Fruit fly (Drosophila melanogaster) whole organism, embryonic: ENCODE results near the gene fne.

Experiments
- Abd-B ChIP-seq: fragments of 200-800 bp; sonication (Bioruptor generic); optimal IDR thresholded peaks from 2 replicates; lab custom pipeline; 2018; ENCODE audit warnings: missing biosample characterization, mild to moderate bottlenecking, missing genetic modification characterization, moderate library complexity
- Asciz ChIP-seq: fragments of 200-800 bp; sonication (Bioruptor generic); optimal IDR thresholded peaks from 2 replicates; lab custom pipeline; 2017; ENCODE audit warnings: missing biosample characterization, mild to moderate bottlenecking, missing genetic modification characterization, missing genetic modification reagents
- Blimp-1 ChIP-seq: fragments of 200-800 bp; sonication (Bioruptor generic); optimal IDR thresholded peaks from 3 replicates; lab custom pipeline; 2018; ENCODE audit warnings: missing biosample characterization, missing genetic modification characterization, mild to moderate bottlenecking, moderate library complexity, missing genetic modification reagents
- CG10462 ChIP-seq: fragments of 200-800 bp; sonication (Bioruptor generic); optimal IDR thresholded peaks from 2 replicates; lab custom pipeline; 2016; ENCODE audit warnings: missing biosample characterization, missing genetic modification characterization
- CG11093 ChIP-seq: fragments of 200-800 bp; sonication (Bioruptor generic); IDR thresholded peaks from 3 replicates; pipeline ENCODE4 v1.3.6; 2022; ENCODE audit warnings: missing biosample characterization, missing genetic modification characterization
- CG13287 ChIP-seq: fragments of 200-800 bp; sonication (Bioruptor generic); IDR thresholded peaks from 2 replicates; pipeline ENCODE4 v1.3.6; 2022; ENCODE audit warnings: missing biosample characterization, missing genetic modification characterization; ENCODE audit not compliant: partially characterized antibody
- CG13296 ChIP-seq: fragments of 200-800 bp; sonication (Bioruptor generic); optimal IDR thresholded peaks from 3 replicates; lab custom pipeline; 2018; ENCODE audit warnings: missing biosample characterization, mild to moderate bottlenecking, missing genetic modification characterization
- CG13894 ChIP-seq: fragments of 200-800 bp; sonication (Bioruptor generic); optimal IDR thresholded peaks from 3 replicates; lab custom pipeline; 2018; ENCODE audit warnings: missing biosample characterization, mild to moderate bottlenecking, missing genetic modification characterization, moderate library complexity
- CG14441 ChIP-seq: fragments of 200-800 bp; sonication (Bioruptor generic); IDR thresholded peaks from 2 replicates; pipeline ENCODE4 v1.3.6; 2022; ENCODE audit warnings: missing biosample characterization, missing genetic modification characterization
- CG15269 ChIP-seq: fragments of 200-800 bp; sonication (Bioruptor generic); optimal IDR thresholded peaks from 2 replicates; lab custom pipeline; 2018; ENCODE audit warnings: missing biosample characterization, mild to moderate bottlenecking, missing genetic modification characterization, moderate library complexity
- CG15601 ChIP-seq: fragments of 200-800 bp; sonication (Bioruptor generic); optimal IDR thresholded peaks from 3 replicates; lab custom pipeline; 2019; ENCODE audit warnings: missing biosample characterization, mild to moderate bottlenecking, missing genetic modification characterization, moderate library complexity
- CG16813 ChIP-seq: fragments of 200-800 bp; sonication (Bioruptor generic); IDR thresholded peaks from 3 replicates; pipeline ENCODE4 v1.3.6; 2022; ENCODE audit warnings: missing biosample characterization, missing genetic modification characterization; ENCODE audit not compliant: partially characterized antibody
- CG16815 ChIP-seq: fragments of 200-800 bp; sonication (Bioruptor generic); optimal IDR thresholded peaks from 3 replicates; lab custom pipeline; 2017; ENCODE audit warnings: missing biosample characterization, mild to moderate bottlenecking, missing genetic modification characterization
- CG2120 ChIP-seq: fragments of 200-800 bp; sonication (Bioruptor generic); optimal IDR thresholded peaks from 3 replicates; lab custom pipeline; 2016; ENCODE audit warnings: missing biosample characterization, missing genetic modification characterization
- CG31365 ChIP-seq: fragments of 200-800 bp; sonication (Bioruptor generic); optimal IDR thresholded peaks from 2 replicates; lab custom pipeline; 2018; ENCODE audit warnings: missing biosample characterization, mild to moderate bottlenecking, missing genetic modification characterization
- CG32532 ChIP-seq: fragments of 200-800 bp; sonication (Bioruptor generic); IDR thresholded peaks from 2 replicates; pipeline ENCODE4 v1.3.6; 2022; ENCODE audit warnings: missing biosample characterization, missing genetic modification characterization
- CG32767 ChIP-seq: fragments of 200-800 bp; sonication (Bioruptor generic); IDR thresholded peaks from 2 replicates; pipeline ENCODE4 v1.3.6; 2022; ENCODE audit warnings: missing biosample characterization, missing genetic modification characterization
- CG3281 ChIP-seq: fragments of 200-800 bp; sonication (Bioruptor generic); optimal IDR thresholded peaks from 3 replicates; lab custom pipeline; 2017; ENCODE audit warnings: missing biosample characterization, mild to moderate bottlenecking, missing genetic modification characterization
- CG34376 ChIP-seq: fragments of 200-800 bp; sonication (Bioruptor generic); optimal IDR thresholded peaks from 2 replicates; lab custom pipeline; 2018; ENCODE audit warnings: missing biosample characterization, mild to moderate bottlenecking, missing genetic modification characterization
- CG3838 ChIP-seq: fragments of 200-800 bp; sonication (Bioruptor generic); optimal IDR thresholded peaks from 3 replicates; lab custom pipeline; 2016; ENCODE audit warnings: missing biosample characterization, missing genetic modification characterization
- CG5180 ChIP-seq: fragments of 200-800 bp; sonication (Bioruptor generic); optimal IDR thresholded peaks from 3 replicates; lab custom pipeline; 2017; ENCODE audit warnings: missing biosample characterization, missing genetic modification characterization, mild to moderate bottlenecking, moderate library complexity, missing genetic modification reagents
- CG7556 ChIP-seq: fragments of 200-800 bp; sonication (Bioruptor generic); optimal IDR thresholded peaks from 2 replicates; lab custom pipeline; 2017; ENCODE audit warnings: missing biosample characterization, mild to moderate bottlenecking, missing genetic modification characterization
- CG7963 ChIP-seq: fragments of 200-800 bp; sonication (Bioruptor generic); IDR thresholded peaks from 3 replicates; pipeline ENCODE4 v1.3.6; 2022; ENCODE audit warnings: missing biosample characterization, missing genetic modification characterization; ENCODE audit not compliant: partially characterized antibody
- CG8290 ChIP-seq, 3 experiments: fragments of 200-800 bp; sonication (Bioruptor generic); optimal IDR thresholded peaks; 2 replicates each; lab custom pipeline; 2016 to 2019; ENCODE audit warnings: missing biosample characterization in 3 of 3, missing genetic modification characterization in 3 of 3, mild to moderate bottlenecking in 2 of 3, moderate library complexity in 1 of 3
- CG9817 ChIP-seq: fragments of 200-800 bp; sonication (Bioruptor generic); optimal IDR thresholded peaks from 2 replicates; lab custom pipeline; 2018; ENCODE audit warnings: missing biosample characterization, mild to moderate bottlenecking, missing genetic modification characterization, moderate library complexity
- CG9876 ChIP-seq: fragments of 200-800 bp; sonication (Bioruptor generic); optimal IDR thresholded peaks from 2 replicates; lab custom pipeline; 2016; ENCODE audit warnings: missing biosample characterization, missing genetic modification characterization
- Camta ChIP-seq: fragments of 200-800 bp; sonication (Bioruptor generic); optimal IDR thresholded peaks from 2 replicates; lab custom pipeline; 2016; ENCODE audit warnings: missing biosample characterization, missing genetic modification characterization
- CoRest ChIP-seq: fragments of 200-800 bp; sonication (Bioruptor generic); optimal IDR thresholded peaks from 3 replicates; lab custom pipeline; 2018; ENCODE audit warnings: missing biosample characterization, mild to moderate bottlenecking, missing genetic modification characterization, moderate library complexity
- D ChIP-seq, 2 experiments: fragments of 200-800 bp in 1 of 2; fragments of >200 bp in 1 of 2; sonication (Bioruptor generic) in 1 of 2; optimal IDR thresholded peaks; 2 replicates in 1 of 2; 3 replicates in 1 of 2; lab custom pipeline; 2017; ENCODE audit warnings: mild to moderate bottlenecking in 1 of 2, missing biosample characterization in 1 of 2, missing genetic modification characterization in 1 of 2, missing genetic modification reagents in 1 of 2
- Dp ChIP-seq: fragments of 200-800 bp; sonication (Bioruptor generic); optimal IDR thresholded peaks from 2 replicates; lab custom pipeline; 2018; ENCODE audit warnings: missing biosample characterization, mild to moderate bottlenecking, missing genetic modification characterization, moderate library complexity
- Fer3 ChIP-seq: fragments of 200-800 bp; sonication (Bioruptor generic); optimal IDR thresholded peaks from 2 replicates; lab custom pipeline; 2018; ENCODE audit warnings: missing biosample characterization, mild to moderate bottlenecking, missing genetic modification characterization, moderate library complexity
- Lpt ChIP-seq: fragments of >200 bp; optimal IDR thresholded peaks from 2 replicates; lab custom pipeline; 2018; ENCODE audit warnings: missing biosample characterization, missing genetic modification characterization
- Meics ChIP-seq: fragments of 200-800 bp; sonication (Bioruptor generic); optimal IDR thresholded peaks from 2 replicates; lab custom pipeline; 2017; ENCODE audit warnings: missing biosample characterization, mild to moderate bottlenecking, missing genetic modification characterization
- Nf-YC ChIP-seq: fragments of 200-800 bp; optimal IDR thresholded peaks from 3 replicates; lab custom pipeline; 2019; ENCODE audit warnings: missing biosample characterization, mild to moderate bottlenecking, missing genetic modification characterization, moderate library complexity
- ac ChIP-seq: fragments of 200-800 bp; sonication (Bioruptor generic); optimal IDR thresholded peaks from 3 replicates; lab custom pipeline; 2017; ENCODE audit warnings: missing biosample characterization, mild to moderate bottlenecking, missing genetic modification characterization
- btn ChIP-seq: fragments of 200-800 bp; sonication (Bioruptor generic); optimal IDR thresholded peaks from 2 replicates; lab custom pipeline; 2016; ENCODE audit warnings: missing biosample characterization, missing genetic modification characterization
- hbn ChIP-seq: fragments of 200-800 bp; sonication (Bioruptor generic); IDR thresholded peaks from 2 replicates; pipeline ENCODE4 v1.3.6; 2022; ENCODE audit warnings: missing biosample characterization, missing genetic modification characterization; ENCODE audit not compliant: partially characterized antibody
- kni ChIP-seq: fragments of 200-800 bp; sonication (Bioruptor generic); optimal IDR thresholded peaks from 3 replicates; lab custom pipeline; 2017; ENCODE audit warnings: mild to moderate bottlenecking, missing biosample characterization, missing genetic modification reagents, missing genetic modification characterization
- lab ChIP-seq: fragments of 200-800 bp; sonication (Bioruptor generic); optimal IDR thresholded peaks from 3 replicates; lab custom pipeline; 2017; ENCODE audit warnings: missing biosample characterization, missing genetic modification characterization, mild to moderate bottlenecking, moderate library complexity, missing genetic modification reagents
- nmo ChIP-seq: fragments of 200-800 bp; sonication (Bioruptor generic); optimal IDR thresholded peaks from 2 replicates; lab custom pipeline; 2018; ENCODE audit warnings: missing biosample characterization, mild to moderate bottlenecking, missing genetic modification characterization, moderate library complexity
- oc ChIP-seq: fragments of 200-800 bp; sonication (Bioruptor generic); optimal IDR thresholded peaks from 2 replicates; lab custom pipeline; 2018; ENCODE audit warnings: missing biosample characterization, mild to moderate bottlenecking, missing genetic modification characterization, moderate library complexity
- pfk ChIP-seq: fragments of 200-800 bp; sonication (Bioruptor generic); optimal IDR thresholded peaks from 2 replicates; lab custom pipeline; 2018; ENCODE audit warnings: missing biosample characterization, mild to moderate bottlenecking, missing genetic modification characterization, moderate library complexity
- repo ChIP-seq: fragments of 200-800 bp; sonication (Bioruptor generic); optimal IDR thresholded peaks from 2 replicates; lab custom pipeline; 2016; ENCODE audit warnings: missing biosample characterization, missing genetic modification characterization
- salm ChIP-seq: fragments of 200-800 bp; sonication (Bioruptor generic); optimal IDR thresholded peaks from 2 replicates; lab custom pipeline; 2018; ENCODE audit warnings: missing biosample characterization, mild to moderate bottlenecking, missing genetic modification characterization
- sens ChIP-seq: fragments of 200-800 bp; sonication (Bioruptor generic); peaks from one replicate; lab custom pipeline; 2016; ENCODE audit warnings: missing biosample characterization, missing genetic modification characterization
- slbo ChIP-seq: fragments of 200-800 bp; sonication (Bioruptor generic); IDR thresholded peaks from 2 replicates; pipeline ENCODE4 v1.3.6; 2022; ENCODE audit warnings: missing biosample characterization, missing genetic modification characterization
- sr ChIP-seq: fragments of 200-800 bp; sonication (Bioruptor generic); IDR thresholded peaks from 3 replicates; pipeline ENCODE4 v1.3.6; 2022; ENCODE audit warnings: missing biosample characterization, missing genetic modification characterization
- stwl ChIP-seq: fragments of 200-800 bp; sonication (Bioruptor generic); optimal IDR thresholded peaks from 3 replicates; lab custom pipeline; 2018; ENCODE audit warnings: missing biosample characterization, mild to moderate bottlenecking, missing genetic modification characterization, moderate library complexity
- tgo ChIP-seq: fragments of 200-800 bp; sonication (Bioruptor generic); IDR thresholded peaks from 3 replicates; pipeline ENCODE4 v1.3.6; 2022; ENCODE audit warnings: missing biosample characterization, missing genetic modification characterization

Gene fne

DNA sequence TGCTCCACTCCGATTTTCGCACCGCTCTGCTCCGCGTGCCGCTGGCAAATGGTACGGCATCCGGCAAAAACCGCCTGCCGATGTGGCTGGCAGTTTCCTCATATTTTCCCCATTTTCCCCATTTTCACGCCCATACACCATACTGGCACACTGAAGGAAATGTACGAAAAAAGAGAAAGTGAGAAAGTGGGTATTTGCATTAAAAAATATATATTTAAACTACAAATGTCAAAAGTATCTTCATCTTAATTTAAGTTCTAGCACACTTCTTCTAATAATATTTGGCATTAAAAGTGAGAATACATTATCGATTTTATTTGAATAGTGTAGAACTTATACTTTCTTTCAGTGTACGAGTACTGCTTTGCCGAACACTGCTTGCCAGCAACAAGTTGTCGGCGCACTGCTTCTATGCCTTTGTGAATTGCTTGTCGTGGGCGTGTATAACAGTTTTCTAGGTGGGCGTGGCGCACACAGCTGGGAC, 40.2 kb downstream of the fne start, which contains the start of gene hec:
TSS of gene hec (minus strand) at position 51 of the 484 bp plus-strand sequence.
- TF ChIP-seq slbo (GFP tag; lab: Robert Waterston, UW) = peak; percentile 50; the same call in 1 of the 2 replicates
- TF ChIP-seq CG2120 (GFP tag; lab: Kevin White, UChicago) = peak; percentile 58
- no peak for TF ChIP-seq CG16813 (GFP tag; lab: Robert Waterston, UW)
- no peak for TF ChIP-seq Camta (GFP tag; lab: Kevin White, UChicago)
- no peak for TF ChIP-seq sr (GFP tag; lab: Robert Waterston, UW)
- no peak for TF ChIP-seq repo
- TF ChIP-seq CG7963 = no peak
- TF ChIP-seq CG9876 (GFP tag; lab: Kevin White, UChicago) = no peak
- no peak for TF ChIP-seq btn (GFP tag; lab: Kevin White, UChicago)
- peak; percentile 1 for TF ChIP-seq stwl
- no peak for TF ChIP-seq CG3838 (GFP tag; lab: Kevin White, UChicago)
- TF ChIP-seq pfk (GFP tag; lab: Kevin White, UChicago) = no peak
- peak; percentile 36 for TF ChIP-seq Meics
- TF ChIP-seq tgo (GFP tag; lab: Robert Waterston, UW) = peak; percentile 25; the same call in 2 of the 3 replicates
- TF ChIP-seq CG34376 (GFP tag; lab: Kevin White, UChicago) = no peak
- peak; percentile 12 for TF ChIP-seq CG13296 (GFP tag; lab: Kevin White, UChicago)
- TF ChIP-seq Blimp-1 (GFP tag; lab: Kevin White, UChicago) = no peak
- TF ChIP-seq Dp = no peak
- TF ChIP-seq lab (GFP tag; lab: Kevin White, UChicago) = peak; percentile 36
- TF ChIP-seq ac = no peak
- TF ChIP-seq nmo = peak; percentile 18
- TF ChIP-seq hbn = no peak
- peak; percentile 71 for TF ChIP-seq sens
- TF ChIP-seq CG13287 = no peak
- peak; percentile 4 for TF ChIP-seq Abd-B (GFP tag; lab: Kevin White, UChicago)
- TF ChIP-seq CG9817 = peak; percentile 18
- no peak for TF ChIP-seq CG13894 (tag; lab: Kevin White, UChicago)
- TF ChIP-seq CG32767 (GFP tag; lab: Robert Waterston, UW) = no peak
- no peak for TF ChIP-seq Asciz (GFP tag; lab: Kevin White, UChicago)
- peak; percentile 25 for TF ChIP-seq Fer3 (tag; lab: Kevin White, UChicago)
- TF ChIP-seq CoRest (tag; lab: Kevin White, UChicago) = peak; percentile 9
- TF ChIP-seq salm (tag; lab: Kevin White, UChicago) = no peak
- no peak for TF ChIP-seq CG8290 (GFP tag; optimal IDR thresholded peaks at IDR 0.05; lab: Kevin White, UChicago)
- TF ChIP-seq CG8290 (tag; optimal IDR thresholded peaks at IDR 0.05; lab: Kevin White, UChicago) = no peak
- peak; percentile 7 for TF ChIP-seq CG7556 (GFP tag; lab: Kevin White, UChicago)
- no peak for TF ChIP-seq D (optimal IDR thresholded peaks at IDR 0.05; lab: Kevin White, UChicago)
- no peak for TF ChIP-seq D (GFP tag; optimal IDR thresholded peaks at IDR 0.05; lab: Kevin White, UChicago)
- no peak for TF ChIP-seq CG11093
- no peak for TF ChIP-seq CG10462 (GFP tag; lab: Kevin White, UChicago)
- 0 out of 2 replicates have a peak, but pooled peaks have one; percentile 9 for TF ChIP-seq CG32532 (GFP tag; lab: Robert Waterston, UW)
- peak; percentile 13 for TF ChIP-seq CG16815 (GFP tag; lab: Kevin White, UChicago)
- TF ChIP-seq CG15601 (tag; lab: Kevin White, UChicago) = no peak
- TF ChIP-seq Nf-YC (tag; lab: Kevin White, UChicago) = no peak
- peak; percentile 31 for TF ChIP-seq CG15269
- TF ChIP-seq kni = no peak
- no peak for TF ChIP-seq CG14441 (GFP tag; lab: Robert Waterston, UW)
- TF ChIP-seq oc = no peak
- TF ChIP-seq CG5180 = no peak
- peak; percentile 90 for TF ChIP-seq CG31365 (tag; lab: Kevin White, UChicago)
- no peak for TF ChIP-seq Lpt
- TF ChIP-seq CG3281 (GFP tag; lab: Kevin White, UChicago) = peak; percentile 16
